Fruit fly (Drosophila melanogaster): ENCODE results near the gene CG15864.
A peak's percentile ranks its signal among the peaks of the same experiment; 100 is the strongest.

Gene CG15864

DNA sequence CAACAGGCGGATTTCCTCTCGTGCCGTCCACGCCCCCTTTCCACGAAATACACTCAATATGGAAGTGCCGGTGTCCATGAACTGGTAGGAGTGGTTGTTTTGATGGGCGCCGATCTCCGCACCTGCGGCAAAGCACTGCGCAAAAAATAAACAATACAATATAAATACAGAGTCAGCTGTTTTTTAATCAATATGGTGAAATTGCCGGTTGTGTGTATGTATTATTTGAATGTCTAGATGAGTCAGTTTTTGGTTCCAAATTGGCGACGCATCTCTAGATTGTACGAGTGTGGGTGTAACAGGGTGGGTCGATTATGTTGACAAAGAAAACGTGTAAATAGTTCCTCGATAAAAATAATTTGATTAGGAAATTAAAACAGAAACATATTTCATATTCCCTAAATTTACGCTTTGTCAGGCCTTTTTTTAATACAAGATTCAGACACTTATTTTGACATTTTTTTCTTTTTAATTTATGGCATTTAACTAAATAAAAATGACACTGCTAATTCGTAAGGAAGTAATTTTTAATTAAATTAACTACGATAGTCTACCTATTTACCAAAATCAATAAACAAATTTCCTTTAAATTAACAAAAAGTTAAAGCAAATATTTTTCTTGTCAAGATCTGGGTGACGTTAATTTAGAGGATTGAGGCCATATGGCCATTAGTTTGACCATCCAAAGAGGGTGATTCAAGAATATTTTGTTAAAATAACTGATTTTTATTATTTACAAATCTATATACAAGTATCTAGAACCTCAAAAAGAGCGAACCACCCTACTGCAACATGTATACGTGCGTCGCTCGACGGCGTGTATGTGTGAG is 8.6 kb upstream of the CG15864 start (continued):
- TF ChIP-seq dac (GFP tag; optimal IDR thresholded peaks at IDR 0.05): peak; percentile 73
- peak; percentile 69 for TF ChIP-seq fd85E (GFP tag; optimal IDR thresholded peaks at IDR 0.05)
- TF ChIP-seq CG31627 (GFP tag; optimal IDR thresholded peaks at IDR 0.05): peak; percentile 85
- peak; percentile 89 for TF ChIP-seq lz (GFP tag; optimal IDR thresholded peaks at IDR 0.05)
- TF ChIP-seq Hr38 (GFP tag; optimal IDR thresholded peaks at IDR 0.05): no peak
- peak; percentile 92 for TF ChIP-seq CG34406 (GFP tag; optimal IDR thresholded peaks at IDR 0.05)
- peak; percentile 88 for TF ChIP-seq fkh (GFP tag; optimal IDR thresholded peaks at IDR 0.05)
- peak; percentile 90 for TF ChIP-seq net (GFP tag; optimal IDR thresholded peaks at IDR 0.05)
- TF ChIP-seq topi (GFP tag; optimal IDR thresholded peaks at IDR 0.05): peak; percentile 92
- peak; percentile 83 for TF ChIP-seq fd59A (GFP tag; optimal IDR thresholded peaks at IDR 0.05)

DNA sequence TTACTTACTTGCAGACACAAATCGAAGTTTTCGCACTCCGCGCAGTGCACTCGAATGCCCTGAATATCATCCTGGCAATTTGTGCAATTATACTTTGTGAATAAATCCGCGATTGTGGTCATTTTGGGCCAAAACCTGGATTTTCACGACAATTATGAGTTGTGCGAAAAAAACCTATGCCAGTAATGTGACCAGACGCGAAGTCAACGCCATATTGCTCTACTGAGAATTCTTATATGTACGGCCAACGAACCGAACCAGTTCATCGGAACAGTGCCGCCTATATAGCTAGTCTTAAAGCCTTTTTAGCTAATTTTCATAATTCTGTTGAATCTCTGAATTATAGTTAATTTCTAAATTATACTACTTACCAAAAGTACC is 7.9 kb upstream of the CG15864 start, which contains the start of gene Ada2b:
Gene Ada2b (minus strand): TSS at position 214 of the 381 bp plus-strand sequence.
- TF ChIP-seq dsx (GFP tag; optimal IDR thresholded peaks at IDR 0.05; ENCODE audit: poor library complexity, severe bottlenecking): peak; percentile 22
- TF ChIP-seq Ets21C (GFP tag; optimal IDR thresholded peaks at IDR 0.05): no peak

DNA sequence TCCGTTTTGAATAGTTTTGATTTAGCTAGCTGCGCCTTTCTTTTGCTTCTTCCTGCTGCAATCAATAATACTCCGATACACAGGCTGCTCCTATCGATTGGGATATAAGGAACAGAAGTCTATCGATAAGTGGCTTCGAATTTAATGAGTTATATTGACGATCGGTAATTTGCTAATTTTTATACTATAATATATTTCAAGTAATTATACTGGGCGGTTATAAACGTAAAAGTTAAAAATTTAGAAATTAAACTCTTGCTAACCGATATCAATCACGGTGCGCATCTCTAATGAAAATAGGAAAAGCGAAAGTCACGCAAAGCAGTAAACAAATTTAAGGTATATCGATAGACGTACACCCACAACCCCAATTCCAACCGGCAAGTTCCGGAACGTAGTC is 4.5 kb upstream of the CG15864 start, which contains the start of the genes CG9636, CG18749 and CG33722:
Gene CG9636 (minus strand): TSS at position 73 of the 400 bp plus-strand sequence.
Gene CG18749 (plus strand): TSS at position 336 of the 400 bp plus-strand sequence.
Gene CG33722 (plus strand): TSS at position 336 of the 400 bp plus-strand sequence.
- TF ChIP-seq CG6808 (GFP tag; optimal IDR thresholded peaks at IDR 0.05) (peak; percentile 30), CG3032 (tag; optimal IDR thresholded peaks at IDR 0.05) (peak; percentile 59), Lpt (GFP tag; optimal IDR thresholded peaks at IDR 0.05) (no peak), CG7368 (GFP tag; optimal IDR thresholded peaks at IDR 0.05) (peak; percentile 42), Eip75B (GFP tag; optimal IDR thresholded peaks at IDR 0.05) (no peak), Sox14 (GFP tag; optimal IDR thresholded peaks at IDR 0.05) (peak; percentile 65), esn (GFP tag; optimal IDR thresholded peaks at IDR 0.05) (peak; percentile 81), Ets21C (GFP tag; optimal IDR thresholded peaks at IDR 0.05) (peak; percentile 51), CG6163 (GFP tag; IDR thresholded peaks at IDR 0.05) (peak; percentile 55; the same call in 2 of the 3 replicates), CG11902 (GFP tag; optimal IDR thresholded peaks at IDR 0.05) (peak; percentile 26), CG15336 (GFP tag; IDR thresholded peaks at IDR 0.05) (peak; percentile 57), Eip93F (GFP tag; optimal IDR thresholded peaks at IDR 0.05) (peak; percentile 75), CG8632 (GFP tag; optimal IDR thresholded peaks at IDR 0.05) (no peak), CG31627 (GFP tag; optimal IDR thresholded peaks at IDR 0.05) (peak; percentile 62), Eip78C (GFP tag) (peak; percentile 89), CG10669 (GFP tag; optimal IDR thresholded peaks at IDR 0.05) (no peak), CG1621 (tag; optimal IDR thresholded peaks at IDR 0.05) (peak; percentile 53), Hr39 (GFP tag; optimal IDR thresholded peaks at IDR 0.05) (peak; percentile 40), pdm3 (GFP tag; optimal IDR thresholded peaks at IDR 0.05) (peak; percentile 65), topi (GFP tag; optimal IDR thresholded peaks at IDR 0.05) (peak; percentile 67), CG6792 (GFP tag; optimal IDR thresholded peaks at IDR 0.05) (peak; percentile 56), Blimp-1 (GFP tag; optimal IDR thresholded peaks at IDR 0.05) (peak; percentile 99), CG9139 (GFP tag; optimal IDR thresholded peaks at IDR 0.05) (no peak), OdsH (GFP tag; optimal IDR thresholded peaks at IDR 0.05) (peak; percentile 68), cyc (GFP tag; optimal IDR thresholded peaks at IDR 0.05) (peak; percentile 54), vri (GFP tag; optimal IDR thresholded peaks at IDR 0.05) (no peak), dac (GFP tag; optimal IDR thresholded peaks at IDR 0.05) (no peak), CG6276 (GFP tag; optimal IDR thresholded peaks at IDR 0.05) (no peak), fd85E (GFP tag; optimal IDR thresholded peaks at IDR 0.05) (no peak), CG8319 (GFP tag; optimal IDR thresholded peaks at IDR 0.05) (peak; percentile 33), CG34406 (GFP tag; optimal IDR thresholded peaks at IDR 0.05) (peak; percentile 51), Sox15 (GFP tag; optimal IDR thresholded peaks at IDR 0.05) (peak; percentile 9), ss (GFP tag; optimal IDR thresholded peaks at IDR 0.05) (peak; percentile 33 to 50), salr (GFP tag; optimal IDR thresholded peaks at IDR 0.05) (no peak), CG32006 (GFP tag; optimal IDR thresholded peaks at IDR 0.05) (peak; percentile 53), CG3919 (GFP tag; optimal IDR thresholded peaks at IDR 0.05) (peak; percentile 72), acj6 (GFP tag; optimal IDR thresholded peaks at IDR 0.05) (peak; percentile 74), dsx (GFP tag; optimal IDR thresholded peaks at IDR 0.05; ENCODE audit: poor library complexity, severe bottlenecking) (peak; percentile 46), fkh (GFP tag; optimal IDR thresholded peaks at IDR 0.05) (peak; percentile 79), CG10631 (GFP tag; optimal IDR thresholded peaks at IDR 0.05) (peak; percentile 68), CG16779 (tag; optimal IDR thresholded peaks at IDR 0.05) (no peak)

Measured in whole organism, prepupa.